Worm (Caenorhabditis elegans): ENCODE measurements around the gene K07D4.9.

K07D4.9 gene

ce11 chrII:4028276-4028675 lies at the start of gene K07D4.9:
K07D4.9 (plus strand) TSS chrII:4028576.
- TF ChIP-seq unc-62 (GFP tag; optimal IDR thresholded peaks at IDR 0.05): no peak

ce11 chrII:3980373-3980772 lies 48.0 kb upstream of the K07D4.9 start:
- TF ChIP-seq unc-62 (GFP tag; optimal IDR thresholded peaks at IDR 0.05): no peak

ce11 chrII:3982313-3982712 lies 46.1 kb upstream of the K07D4.9 start, which contains the start of gene lin-31:
lin-31 (plus strand) TSS chrII:3982549.
- TF ChIP-seq unc-62 (GFP tag; optimal IDR thresholded peaks at IDR 0.05): no peak

ce11 chrII:3984242-3984641 lies 44.1 kb upstream of the K07D4.9 start:
- no peak for TF ChIP-seq unc-62 (GFP tag; optimal IDR thresholded peaks at IDR 0.05)

ce11 chrII:3986906-3987305 lies 41.5 kb upstream of the K07D4.9 start, which contains the start of gene K10G6.5:
K10G6.5 (plus strand) TSS chrII:3987250.
- no peak for TF ChIP-seq unc-62 (GFP tag; optimal IDR thresholded peaks at IDR 0.05)

- no peak for TF ChIP-seq unc-62 (GFP tag; optimal IDR thresholded peaks at IDR 0.05)
Observed at ce11 chrII:3989627-3990367, 38.6 kb upstream of the K07D4.9 start, which contains the start of gene Y14H12A.2. Y14H12A.2 (minus strand) TSS chrII:3989677.

ce11 chrII:3990706-3991105 lies 37.7 kb upstream of the K07D4.9 start:
- no peak for TF ChIP-seq unc-62 (GFP tag; optimal IDR thresholded peaks at IDR 0.05)

ce11 chrII:3992029-3992428 lies 36.3 kb upstream of the K07D4.9 start:
- no peak for TF ChIP-seq unc-62 (GFP tag; optimal IDR thresholded peaks at IDR 0.05)

ce11 chrII:3992660-3993245 lies 35.6 kb upstream of the K07D4.9 start, which contains the start of gene Y14H12A.1:
Y14H12A.1 (plus strand) TSS chrII:3993195.
- TF ChIP-seq unc-62 (GFP tag; optimal IDR thresholded peaks at IDR 0.05): no peak

- TF ChIP-seq unc-62 (GFP tag; optimal IDR thresholded peaks at IDR 0.05): no peak
Observed at ce11 chrII:3996005-3996404, 32.4 kb upstream of the K07D4.9 start, which contains the start of gene clc-22. clc-22 (minus strand) TSS chrII:3996075.

ce11 chrII:3999537-3999936 lies 28.8 kb upstream of the K07D4.9 start:
- no peak for TF ChIP-seq unc-62 (GFP tag; optimal IDR thresholded peaks at IDR 0.05)

- TF ChIP-seq unc-62 (GFP tag; optimal IDR thresholded peaks at IDR 0.05): no peak
Observed at ce11 chrII:4000430-4000829, 27.9 kb upstream of the K07D4.9 start.

ce11 chrII:4002134-4002533 lies 26.2 kb upstream of the K07D4.9 start:
- TF ChIP-seq unc-62 (GFP tag; optimal IDR thresholded peaks at IDR 0.05): no peak

- TF ChIP-seq unc-62 (GFP tag; optimal IDR thresholded peaks at IDR 0.05): no peak
Observed at ce11 chrII:4004614-4005013, 23.8 kb upstream of the K07D4.9 start, which contains the start of gene ephx-1. ephx-1 (plus strand) TSS chrII:4004914.

- TF ChIP-seq unc-62 (GFP tag; optimal IDR thresholded peaks at IDR 0.05): no peak
Observed at ce11 chrII:4007972-4008371, 20.4 kb upstream of the K07D4.9 start.

- no peak for TF ChIP-seq unc-62 (GFP tag; optimal IDR thresholded peaks at IDR 0.05)
Observed at ce11 chrII:4011518-4011917, 16.9 kb upstream of the K07D4.9 start.

ce11 chrII:4018617-4019016 lies 9.8 kb upstream of the K07D4.9 start, which contains the start of gene K07D4.6:
K07D4.6 (minus strand) TSS chrII:4018717.
- no peak for TF ChIP-seq unc-62 (GFP tag; optimal IDR thresholded peaks at IDR 0.05)
